Worm (Caenorhabditis elegans): ENCODE results near the gene srg-7.

Gene srg-7

DNA sequence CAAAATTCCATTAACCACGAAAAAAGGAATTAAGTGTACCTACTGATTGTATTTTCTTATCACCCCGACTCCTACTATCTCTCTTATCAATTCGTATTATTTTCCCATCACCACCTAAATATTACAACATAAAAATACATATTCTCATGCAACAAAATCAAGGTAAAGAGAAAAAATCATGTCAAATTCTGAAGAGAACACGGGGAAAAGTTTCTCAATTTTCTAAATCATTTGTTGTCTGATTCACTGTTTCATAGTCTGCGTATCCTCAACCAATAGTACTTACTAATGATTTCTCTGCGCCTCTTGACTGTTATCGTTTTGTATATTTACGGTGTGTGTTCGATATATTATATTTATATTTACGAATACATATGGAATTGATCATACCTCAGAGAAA, 36.1 kb downstream of the srg-7 start (continued):
- TF ChIP-seq nhr-28 (tag; optimal IDR thresholded peaks at IDR 0.05): peak; percentile 88
- peak; percentile 95 for TF ChIP-seq pqm-1 (tag; optimal IDR thresholded peaks at IDR 0.05)
- no peak for TF ChIP-seq nhr-25 (tag; optimal IDR thresholded peaks at IDR 0.05; ENCODE audit: borderline replicate concordance, insufficient read depth)
- no peak for TF ChIP-seq pha-4 (GFP tag; IDR thresholded peaks at IDR 0.05)
- TF ChIP-seq pha-4 (tag; optimal IDR thresholded peaks at IDR 0.05): peak; percentile 39
- TF ChIP-seq egl-27 (tag; optimal IDR thresholded peaks at IDR 0.05): no peak
- TF ChIP-seq snpc-4 (tag; optimal IDR thresholded peaks at IDR 0.05): no peak
- TF ChIP-seq nhr-111 (GFP tag; optimal IDR thresholded peaks at IDR 0.05): no peak
- no peak for TF ChIP-seq daf-16 (GFP tag; optimal IDR thresholded peaks at IDR 0.05)
- peak; percentile 80 for TF ChIP-seq daf-16 (tag; optimal IDR thresholded peaks at IDR 0.05)
- no peak for TF ChIP-seq dpl-1 (GFP tag; optimal IDR thresholded peaks at IDR 0.05)
- TF ChIP-seq Y5F2A.4 (GFP tag; optimal IDR thresholded peaks at IDR 0.05): no peak
- no peak for TF ChIP-seq T26A8.4 (GFP tag; IDR thresholded peaks at IDR 0.05)
- TF ChIP-seq fkh-10 (GFP tag; optimal IDR thresholded peaks at IDR 0.05): no peak

DNA sequence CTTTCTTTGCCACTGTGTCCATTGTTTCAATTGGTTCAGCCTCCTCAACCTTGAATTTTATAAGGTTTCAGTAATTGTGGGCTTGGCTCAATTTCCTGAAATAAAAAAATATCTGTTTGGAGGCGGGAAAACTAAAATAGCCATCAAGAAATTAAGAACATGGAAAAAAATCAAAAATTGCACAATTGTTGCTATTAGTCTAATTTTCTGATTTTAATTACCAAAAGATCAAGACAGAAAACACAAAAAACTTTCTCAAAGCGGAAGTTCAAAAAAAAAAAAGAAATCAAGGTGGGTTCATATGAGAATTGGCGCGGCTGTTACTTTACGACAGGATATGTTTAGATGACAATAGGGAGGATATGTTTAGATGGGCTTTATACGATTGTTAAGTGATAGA, 37.1 kb downstream of the srg-7 start, which contains the start of gene esyt-2:
Gene esyt-2 (minus strand): TSS at position 101 of the 400 bp plus-strand sequence.
- TF ChIP-seq lin-1 (GFP tag; IDR thresholded peaks at IDR 0.05): no peak
- TF ChIP-seq unc-62 (GFP tag; optimal IDR thresholded peaks at IDR 0.05 in 1 of 2): peak in 1 of 2 experiments; percentile 47
- no peak for TF ChIP-seq unc-62 (tag; optimal IDR thresholded peaks at IDR 0.05)

DNA sequence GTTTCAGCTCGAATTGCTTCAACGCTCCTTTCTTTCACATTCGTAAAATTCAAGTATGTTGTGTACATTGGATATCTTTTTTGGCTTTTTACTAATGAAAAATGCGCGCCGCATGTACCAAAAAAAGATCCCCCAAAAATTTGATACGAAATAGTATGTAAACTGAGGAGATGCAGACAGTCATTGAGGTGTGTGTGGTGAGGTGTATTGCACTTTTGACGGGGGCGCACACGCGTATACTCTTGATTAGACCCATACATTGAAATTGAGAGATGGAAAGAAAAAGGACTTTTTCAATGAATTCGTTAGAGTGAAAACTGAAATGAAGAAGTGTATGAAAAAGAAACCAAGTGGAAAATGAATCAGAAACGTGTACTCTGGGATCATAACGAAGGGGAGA, 46.6 kb downstream of the srg-7 start:
- TF ChIP-seq lin-29 (GFP tag; IDR thresholded peaks at IDR 0.05) (no peak), aha-1 (tag) (peak; percentile 56)

DNA sequence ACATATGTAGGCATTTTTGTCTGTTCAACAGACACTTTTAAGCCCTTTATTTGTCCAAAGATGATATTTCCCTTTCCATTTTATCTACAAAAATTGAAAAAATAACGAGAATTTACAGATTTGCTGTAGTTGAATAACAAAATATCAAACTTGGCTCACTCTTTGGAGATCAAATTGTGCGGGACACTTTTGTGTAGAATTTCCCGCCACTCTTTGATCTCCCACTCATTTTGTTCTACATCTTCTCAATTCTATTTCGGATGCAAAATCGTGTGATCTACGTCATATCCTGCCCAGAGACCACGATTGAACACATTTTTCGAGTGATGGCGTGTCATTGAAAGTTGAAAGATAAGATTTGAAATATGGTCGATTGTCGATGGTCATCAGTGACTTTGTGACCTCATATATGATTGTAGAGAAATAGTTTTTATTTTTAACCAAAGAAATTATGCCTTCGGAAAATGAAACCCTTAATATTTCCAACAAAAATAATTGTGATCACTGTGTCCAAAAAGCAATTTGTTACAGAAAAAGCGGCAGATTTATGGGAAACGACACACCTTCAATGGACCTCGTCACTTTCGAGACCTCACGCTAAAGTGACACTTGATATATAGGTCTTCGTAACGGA, 51.0 kb downstream of the srg-7 start, which contains the start of gene hot-4:
Gene hot-4 (plus strand): TSS at position 584 of the 634 bp plus-strand sequence.
- TF ChIP-seq nhr-102 (tag; optimal IDR thresholded peaks at IDR 0.05): no peak
- TF ChIP-seq tag-97 (GFP tag; IDR thresholded peaks at IDR 0.05): no peak
- TF ChIP-seq ama-1 (optimal IDR thresholded peaks at IDR 0.05): no peak
- no peak for TF ChIP-seq mdl-1 (tag; optimal IDR thresholded peaks at IDR 0.05)
- TF ChIP-seq dpl-1 (GFP tag; optimal IDR thresholded peaks at IDR 0.05): no peak
- no peak for TF ChIP-seq spr-3 (GFP tag; optimal IDR thresholded peaks at IDR 0.05)
- TF ChIP-seq ceh-32 (tag; optimal IDR thresholded peaks at IDR 0.05; ENCODE audit: poor library complexity): no peak
- no peak for TF ChIP-seq mxl-2 (GFP tag; conservative IDR thresholded peaks at IDR 0.05)
- no peak for TF ChIP-seq saeg-2 (GFP tag; IDR thresholded peaks at IDR 0.05)
- no peak for TF ChIP-seq lim-7 (GFP tag; IDR thresholded peaks at IDR 0.05)
- no peak for TF ChIP-seq zip-2 (tag; optimal IDR thresholded peaks at IDR 0.05)
